Worm (Caenorhabditis elegans) whole organism, L2 larva: ENCODE data around the gene R53.5.

Source experiments
- F13H6.1 ChIP-seq: sonication (generic microtip); optimal IDR thresholded peaks from 2 replicates; lab custom pipeline; 2016; ENCODE audit warnings: missing genetic modification characterization, missing compliant biosample characterization
- ZK546.5 ChIP-seq: sonication (generic microtip); optimal IDR thresholded peaks from 2 replicates; lab custom pipeline; 2017; ENCODE audit warnings: missing biosample characterization, missing genetic modification characterization
- blmp-1 ChIP-seq: sonication (generic microtip); optimal IDR thresholded peaks from 2 replicates; lab custom pipeline; 2017; ENCODE audit warnings: missing genetic modification characterization, mild to moderate bottlenecking, missing compliant biosample characterization, antibody characterized with exemption, moderate library complexity; ENCODE audit not compliant: insufficient read depth
- ceh-82 ChIP-seq: fragments of 150-350 bp; optimal IDR thresholded peaks from 2 replicates; lab custom pipeline; 2014; ENCODE audit warnings: missing biosample characterization, missing genetic modification characterization
- dmd-4 ChIP-seq: sonication (generic microtip); optimal IDR thresholded peaks from 2 replicates; lab custom pipeline; 2017; ENCODE audit warnings: missing biosample characterization, missing genetic modification characterization
- lin-39 ChIP-seq: fragments of 150-350 bp; optimal IDR thresholded peaks from 2 replicates; lab custom pipeline; 2014; ENCODE audit warnings: missing biosample characterization, missing genetic modification reagents, missing genetic modification characterization
- lsy-2 ChIP-seq, 2 experiments: fragments of 150-350 bp in 1 of 2; sonication (generic microtip) in 1 of 2; optimal IDR thresholded peaks; 2 replicates each; lab custom pipeline; 2014 to 2017; ENCODE audit warnings: missing biosample characterization in 2 of 2, missing genetic modification characterization in 2 of 2
- mbf-1 ChIP-seq: sonication (generic microtip); optimal IDR thresholded peaks from 2 replicates; lab custom pipeline; 2017; ENCODE audit warnings: missing biosample characterization, missing genetic modification characterization
- nhr-12 ChIP-seq: fragments of 150-350 bp; optimal IDR thresholded peaks from 2 replicates; lab custom pipeline; 2014; ENCODE audit warnings: missing biosample characterization, missing genetic modification characterization
- sma-3 ChIP-seq: sonication (generic microtip); optimal IDR thresholded peaks from 2 replicates; lab custom pipeline; 2016; ENCODE audit warnings: missing genetic modification reagents, missing genetic modification characterization, missing compliant biosample characterization
- snpc-4 ChIP-seq: fragments of 150-350 bp; optimal IDR thresholded peaks from 2 replicates; lab custom pipeline; 2014; ENCODE audit warnings: missing biosample characterization, missing genetic modification characterization
- unc-55 ChIP-seq: fragments of 150-350 bp; sonication (generic microtip); optimal IDR thresholded peaks from 3 replicates; lab custom pipeline; 2014; ENCODE audit warnings: missing biosample characterization, missing genetic modification reagents, missing genetic modification characterization
- ztf-4 ChIP-seq: fragments of 150-350 bp; optimal IDR thresholded peaks from 2 replicates; lab custom pipeline; 2014; ENCODE audit warnings: missing biosample characterization, missing genetic modification characterization

DNA sequence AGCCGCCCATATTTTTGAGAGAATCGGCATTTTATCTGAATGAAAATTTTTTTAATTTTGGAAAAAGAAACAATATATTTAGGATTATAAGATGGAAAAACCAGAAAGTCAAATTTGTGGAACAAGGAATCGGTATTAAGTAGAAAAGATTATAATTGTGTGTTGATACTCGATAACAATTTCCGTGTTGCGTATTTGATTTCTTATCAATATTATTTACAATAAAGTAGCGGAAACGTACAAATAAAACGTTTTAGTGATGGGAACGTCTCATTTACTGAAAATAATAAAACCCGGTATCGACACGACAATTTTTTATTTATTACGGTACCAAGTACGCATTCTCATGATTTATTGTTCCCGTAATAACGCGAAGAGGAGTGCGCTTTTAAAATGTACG is 33.4 kb downstream of the R53.5 start, which contains the start of gene C05C10.3:
- TF ChIP-seq nhr-12 (no peak), dmd-4 (no peak), sma-3 (no peak), lsy-2 (tag; optimal IDR thresholded peaks at IDR 0.05; lab: Kevin White, UChicago) (no peak), snpc-4 (tag; lab: Kevin White, UChicago) (no peak), F13H6.1 (tag; lab: Kevin White, UChicago) (no peak), ztf-4 (tag; lab: Kevin White, UChicago) (no peak), blmp-1 (tag; lab: Kevin White, UChicago) (no peak), mbf-1 (tag; lab: Kevin White, UChicago) (no peak), lin-39 (tag; lab: Kevin White, UChicago) (no peak), ZK546.5 (no peak), unc-55 (GFP tag; lab: Kevin White, UChicago) (no peak), ceh-82 (tag; lab: Kevin White, UChicago) (no peak)
